Worm (Caenorhabditis elegans) whole organism, L4 larva: ENCODE measurements around the gene kdp-1.

Experiments used
- F10B5.3 ChIP-seq: sonication (generic microtip); optimal IDR thresholded peaks from 2 replicates; lab custom pipeline; 2016; ENCODE audit warnings: mild to moderate bottlenecking, missing genetic modification characterization, missing compliant biosample characterization
- F44E2.7 ChIP-seq: fragments of 200-800 bp; sonication (Bioruptor generic); IDR thresholded peaks from 2 replicates; pipeline ENCODE4 v2.1.2; 2022; ENCODE audit warnings: missing genetic modification characterization, missing compliant biosample characterization
- F49E8.2 ChIP-seq: sonication (generic microtip); optimal IDR thresholded peaks from 2 replicates; lab custom pipeline; 2016; ENCODE audit warnings: missing compliant biosample characterization, mild to moderate bottlenecking, missing genetic modification characterization, borderline replicate concordance
- T20F7.1 ChIP-seq: fragments of 200-800 bp; sonication (Bioruptor generic); optimal IDR thresholded peaks from 2 replicates; lab custom pipeline; 2018; ENCODE audit warnings: mild to moderate bottlenecking, missing genetic modification characterization, missing compliant biosample characterization
- Y48G9A.11 ChIP-seq: fragments of 200-800 bp; sonication (Bioruptor generic); IDR thresholded peaks from 2 replicates; pipeline ENCODE4 v1.3.6; 2022; ENCODE audit warnings: missing genetic modification reagents, missing genetic modification characterization, missing compliant biosample characterization
- arid-1 ChIP-seq: fragments of 200-800 bp; sonication (Bioruptor generic); conservative IDR thresholded peaks from 2 replicates; pipeline ENCODE4 v1.3.6; 2022; ENCODE audit warnings: missing genetic modification reagents, missing genetic modification characterization, missing compliant biosample characterization
- ceh-28 ChIP-seq: fragments of 150-350 bp; optimal IDR thresholded peaks from 2 replicates; lab custom pipeline; 2014; ENCODE audit warnings: missing biosample characterization, missing genetic modification reagents, missing genetic modification characterization
- ceh-62 ChIP-seq: sonication (generic microtip); optimal IDR thresholded peaks from 2 replicates; lab custom pipeline; 2017; ENCODE audit warnings: missing biosample characterization, missing genetic modification characterization
- ces-1 ChIP-seq: fragments of 150-350 bp; sonication (generic microtip); optimal IDR thresholded peaks from 4 replicates; lab custom pipeline; 2014; ENCODE audit warnings: missing biosample characterization, missing genetic modification reagents, missing genetic modification characterization
- daf-19 ChIP-seq: fragments of 200-800 bp; sonication (Bioruptor generic); conservative IDR thresholded peaks from 2 replicates; pipeline ENCODE4 v1.3.6; 2022; ENCODE audit warnings: missing genetic modification characterization, missing compliant biosample characterization
- daf-8 ChIP-seq: fragments of 200-800 bp; sonication (Bioruptor generic); IDR thresholded peaks from 2 replicates; pipeline ENCODE4 v1.3.6; 2022; ENCODE audit warnings: missing genetic modification characterization, missing compliant biosample characterization
- dmd-8 ChIP-seq: fragments of 200-800 bp; sonication (Bioruptor generic); IDR thresholded peaks from 2 replicates; pipeline ENCODE4 v1.3.6; 2022; ENCODE audit warnings: missing genetic modification characterization, missing compliant biosample characterization
- dmd-9 ChIP-seq: fragments of 200-800 bp; sonication (Bioruptor generic); IDR thresholded peaks from 2 replicates; pipeline ENCODE4 v1.3.6; 2022; ENCODE audit warnings: missing genetic modification reagents, missing genetic modification characterization, missing compliant biosample characterization
- dpl-1 ChIP-seq: fragments of 150-350 bp; optimal IDR thresholded peaks from 2 replicates; lab custom pipeline; 2014; ENCODE audit warnings: missing biosample characterization, missing genetic modification reagents, missing genetic modification characterization
- duxl-1 ChIP-seq: sonication (generic microtip); optimal IDR thresholded peaks from 2 replicates; lab custom pipeline; 2016; ENCODE audit warnings: mild to moderate bottlenecking, missing genetic modification characterization, moderate library complexity, missing compliant biosample characterization; ENCODE audit not compliant: poor library complexity
- dve-1 ChIP-seq: sonication (generic microtip); optimal IDR thresholded peaks from 2 replicates; lab custom pipeline; 2017; ENCODE audit warnings: antibody characterized with exemption, mild to moderate bottlenecking, missing genetic modification characterization, missing compliant biosample characterization; ENCODE audit not compliant: insufficient read depth
- egl-27 ChIP-seq: sonication (generic microtip); optimal IDR thresholded peaks from 3 replicates; lab custom pipeline; 2017; ENCODE audit warnings: missing biosample characterization, missing genetic modification reagents, missing genetic modification characterization
- fos-1 ChIP-seq: fragments of 150-350 bp; optimal IDR thresholded peaks from 2 replicates; lab custom pipeline; 2014; ENCODE audit warnings: missing biosample characterization, missing genetic modification characterization
- hif-1 ChIP-seq, 2 experiments: sonication (generic microtip); optimal IDR thresholded peaks; 2 replicates each; lab custom pipeline; 2016 to 2017; ENCODE audit warnings: missing compliant biosample characterization in 2 of 2, missing genetic modification characterization in 2 of 2, missing genetic modification reagents in 2 of 2, missing genotype in 2 of 2, mild to moderate bottlenecking in 1 of 2
- hlh-11 ChIP-seq: fragments of 200-800 bp; sonication (Bioruptor generic); optimal IDR thresholded peaks from 2 replicates; lab custom pipeline; 2018; ENCODE audit warnings: mild to moderate bottlenecking, missing genetic modification characterization, missing compliant biosample characterization
- lim-7 ChIP-seq: fragments of 200-800 bp; sonication (Bioruptor generic); IDR thresholded peaks from 2 replicates; pipeline ENCODE4 v1.3.6; 2022; ENCODE audit warnings: missing genetic modification characterization, missing compliant biosample characterization
- lin-15B ChIP-seq: fragments of 150-350 bp; sonication (generic microtip); optimal IDR thresholded peaks from 3 replicates; lab custom pipeline; 2014; ENCODE audit warnings: missing biosample characterization, missing genetic modification characterization
- lin-38 ChIP-seq: fragments of 200-800 bp; sonication (Bioruptor generic); IDR thresholded peaks from 2 replicates; pipeline ENCODE4 v1.3.6; 2022; ENCODE audit warnings: missing genetic modification reagents, missing genetic modification characterization, missing compliant biosample characterization
- madf-5 ChIP-seq, 2 experiments: fragments of 200-800 bp; sonication (Bioruptor generic); IDR thresholded peaks; 2 replicates each; pipeline ENCODE4 v1.3.6; 2022; ENCODE audit warnings: missing compliant biosample characterization in 2 of 2, missing genetic modification characterization in 2 of 2
- mes-2 ChIP-seq: sonication (generic microtip); optimal IDR thresholded peaks from 2 replicates; lab custom pipeline; 2016; ENCODE audit warnings: missing genotype, mild to moderate bottlenecking, missing genetic modification characterization, missing compliant biosample characterization; ENCODE audit not compliant: poor library complexity, severe bottlenecking
- mxl-2 ChIP-seq: fragments of 200-800 bp; sonication (Bioruptor generic); conservative IDR thresholded peaks from 2 replicates; pipeline ENCODE4 v1.3.6; 2022; ENCODE audit warnings: missing genetic modification reagents, missing genetic modification characterization, missing compliant biosample characterization
- mxl-3 ChIP-seq: fragments of 200-800 bp; sonication (Bioruptor generic); optimal IDR thresholded peaks from 2 replicates; lab custom pipeline; 2018; ENCODE audit warnings: mild to moderate bottlenecking, missing genetic modification characterization, missing compliant biosample characterization
- nhr-10 ChIP-seq: fragments of 150-350 bp; optimal IDR thresholded peaks from 2 replicates; lab custom pipeline; 2014; ENCODE audit warnings: missing biosample characterization, missing genetic modification characterization
- nhr-102 ChIP-seq: sonication (generic microtip); optimal IDR thresholded peaks from 2 replicates; lab custom pipeline; 2016; ENCODE audit warnings: mild to moderate bottlenecking, missing genetic modification characterization, moderate library complexity, missing compliant biosample characterization
- nhr-111 ChIP-seq: fragments of 200-800 bp; sonication (Bioruptor generic); optimal IDR thresholded peaks from 2 replicates; lab custom pipeline; 2018; ENCODE audit warnings: mild to moderate bottlenecking, missing genetic modification characterization, missing compliant biosample characterization
- nhr-25 ChIP-seq: sonication (generic microtip); optimal IDR thresholded peaks from 2 replicates; lab custom pipeline; 2017; ENCODE audit warnings: missing genetic modification characterization, mild to moderate bottlenecking, missing compliant biosample characterization, antibody characterized with exemption, moderate library complexity, borderline replicate concordance; ENCODE audit not compliant: insufficient read depth
- nhr-41 ChIP-seq: fragments of 200-800 bp; sonication (Bioruptor generic); IDR thresholded peaks from 2 replicates; pipeline ENCODE4 v1.3.6; 2022; ENCODE audit warnings: missing genetic modification reagents, missing genetic modification characterization, missing compliant biosample characterization
- nhr-48 ChIP-seq: sonication (generic microtip); optimal IDR thresholded peaks from 2 replicates; lab custom pipeline; 2016; ENCODE audit warnings: mild to moderate bottlenecking, missing genetic modification characterization, missing compliant biosample characterization
- nhr-77 ChIP-seq: fragments of 150-350 bp; optimal IDR thresholded peaks from 2 replicates; lab custom pipeline; 2014; ENCODE audit warnings: missing biosample characterization, missing genetic modification characterization
- php-3 ChIP-seq: fragments of 200-800 bp; sonication (Bioruptor generic); IDR thresholded peaks from 2 replicates; pipeline ENCODE4 v1.3.6; 2022; ENCODE audit warnings: missing genetic modification reagents, missing genetic modification characterization, missing compliant biosample characterization
- rbr-2 ChIP-seq: sonication (generic microtip); optimal IDR thresholded peaks from 2 replicates; lab custom pipeline; 2016; ENCODE audit warnings: missing genotype, missing genetic modification characterization, missing compliant biosample characterization
- set-16 ChIP-seq: fragments of 200-800 bp; sonication (Bioruptor generic); IDR thresholded peaks from 2 replicates; pipeline ENCODE4 v1.3.6; 2022; ENCODE audit warnings: missing genetic modification reagents, missing genetic modification characterization, missing compliant biosample characterization
- skn-1 ChIP-seq: fragments of 150-350 bp; optimal IDR thresholded peaks from 2 replicates; lab custom pipeline; 2014; ENCODE audit warnings: missing biosample characterization, missing genetic modification characterization
- zfp-2 ChIP-seq: sonication (generic microtip); optimal IDR thresholded peaks from 2 replicates; lab custom pipeline; 2016; ENCODE audit warnings: mild to moderate bottlenecking, missing genetic modification characterization, missing compliant biosample characterization
- zip-2 ChIP-seq: fragments of 150-350 bp; optimal IDR thresholded peaks from 2 replicates; lab custom pipeline; 2014; ENCODE audit warnings: missing biosample characterization, missing genetic modification characterization

Gene kdp-1

DNA sequence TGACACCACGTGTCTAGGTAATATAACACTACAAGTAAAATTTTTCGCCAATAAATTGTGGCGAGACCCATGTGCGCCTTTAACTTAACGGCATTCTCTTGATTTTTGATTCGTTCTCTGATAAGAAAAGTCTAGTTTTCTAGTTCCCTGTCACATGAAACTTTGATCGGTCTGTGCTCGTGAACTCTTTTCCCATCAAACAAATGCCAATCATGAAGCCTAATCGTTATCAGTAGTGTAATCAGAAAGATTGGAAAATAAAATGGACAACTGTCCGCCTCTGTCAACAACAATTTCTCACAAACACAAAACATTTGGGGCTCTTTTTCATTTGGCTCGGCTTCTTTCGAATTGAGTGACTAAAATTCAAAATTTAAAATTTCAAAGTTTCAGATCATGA lies 46.1 kb upstream of the kdp-1 start, which contains the start of gene ttr-45 (continued):
- TF ChIP-seq mxl-3 (GFP tag; lab: Kevin White, UChicago) (no peak), fos-1 (tag; lab: Kevin White, UChicago) (no peak), duxl-1 (no peak), hif-1 (tag; optimal IDR thresholded peaks at IDR 0.05; lab: Kevin White, UChicago) (peak in 1 of 2 experiments; percentile 43), madf-5 (GFP tag; IDR thresholded peaks at IDR 0.05; lab: Robert Waterston, UW) (no peak), nhr-111 (GFP tag; lab: Kevin White, UChicago) (no peak), Y48G9A.11 (GFP tag; lab: Robert Waterston, UW) (no peak), daf-8 (GFP tag; lab: Robert Waterston, UW) (no peak), nhr-48 (tag; lab: Kevin White, UChicago) (peak; percentile 73), daf-19 (GFP tag; lab: Robert Waterston, UW) (no peak), php-3 (GFP tag; lab: Robert Waterston, UW) (peak; percentile 93), mes-2 (tag; lab: Kevin White, UChicago) (peak; percentile 1), F10B5.3 (tag; lab: Kevin White, UChicago) (no peak), F44E2.7 (no peak), lim-7 (no peak), nhr-102 (tag; lab: Kevin White, UChicago) (peak; percentile 70), rbr-2 (tag; lab: Kevin White, UChicago) (no peak), dmd-8 (GFP tag; lab: Robert Waterston, UW) (no peak), egl-27 (tag; lab: Kevin White, UChicago) (no peak), lin-38 (peak; percentile 38), zip-2 (tag; lab: Kevin White, UChicago) (peak; percentile 30), ceh-62 (no peak), dve-1 (peak; percentile 95)
- TF ChIP-seq, all 104 proteins: peak for 31

ce11 chrIV:13255886-13256285 lies 44.1 kb upstream of the kdp-1 start, which contains the start of gene bus-12:
bus-12 (plus strand) TSS chrIV:13256186.
- TF ChIP-seq nhr-77 (no peak), zfp-2 (tag; lab: Kevin White, UChicago) (no peak), set-16 (no peak), mxl-2 (GFP tag; lab: Robert Waterston, UW) (no peak), dpl-1 (GFP tag; lab: Kevin White, UChicago) (no peak), ceh-28 (tag; lab: Kevin White, UChicago) (no peak), nhr-25 (no peak), skn-1 (tag; lab: Kevin White, UChicago) (no peak), nhr-10 (no peak), arid-1 (GFP tag; lab: Robert Waterston, UW) (no peak), dmd-9 (GFP tag; lab: Robert Waterston, UW) (no peak), daf-19 (GFP tag; lab: Robert Waterston, UW) (no peak), T20F7.1 (GFP tag; lab: Kevin White, UChicago) (no peak), lin-15B (no peak), ces-1 (GFP tag; lab: Kevin White, UChicago) (no peak), hlh-11 (tag; lab: Kevin White, UChicago) (no peak), nhr-48 (tag; lab: Kevin White, UChicago) (no peak)

- TF ChIP-seq F49E8.2 (tag; lab: Kevin White, UChicago): no peak
- 0 out of 2 replicates have a peak, but pooled peaks have one; percentile 9 for TF ChIP-seq nhr-41 (GFP tag; lab: Robert Waterston, UW)
Observed at ce11 chrIV:13258872-13259271, 41.1 kb upstream of the kdp-1 start, which contains the start of gene JC8.16. JC8.16 (plus strand) TSS chrIV:13259172.
